Fruit fly (Drosophila melanogaster): ENCODE measurements around the gene CG5199.

Gene CG5199

DNA sequence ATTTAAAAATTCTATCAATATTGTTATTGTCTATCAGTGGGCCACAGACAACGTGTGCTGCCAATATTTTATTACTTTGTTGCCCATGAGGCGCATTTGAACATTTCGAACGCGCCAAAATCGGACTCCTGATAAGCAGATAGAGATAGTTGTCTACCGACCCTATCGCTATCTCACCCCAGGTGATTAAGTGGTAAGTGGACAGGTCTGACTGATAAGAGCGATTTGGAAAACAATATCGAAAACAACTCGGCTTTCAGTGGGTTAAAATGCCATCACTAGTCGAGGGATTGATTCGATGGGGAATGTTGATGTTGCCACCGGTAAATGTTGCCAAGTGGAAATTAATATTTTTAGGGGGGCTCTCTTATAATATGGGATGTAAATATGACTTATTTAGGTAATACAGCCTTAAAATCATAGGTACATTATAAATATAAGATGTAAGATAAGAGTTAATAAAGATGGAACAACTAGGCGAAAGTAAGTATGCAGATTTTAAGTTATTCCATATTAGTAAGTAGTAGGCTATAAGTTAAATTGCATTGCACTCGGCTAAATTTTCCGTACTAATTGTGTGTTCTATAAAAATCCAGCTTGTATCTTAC, 39.0 kb upstream of the CG5199 start, which contains the start of gene ND-39 (continued):
- TF ChIP-seq Bgb (GFP tag; IDR thresholded peaks at IDR 0.05; ENCODE audit: partially characterized antibody) (0 out of 2 replicates have a peak, but pooled peaks have one; percentile 12), cg (GFP tag; optimal IDR thresholded peaks at IDR 0.05) (no peak), CG33213 (GFP tag; optimal IDR thresholded peaks at IDR 0.05) (no peak), CG4282 (GFP tag; optimal IDR thresholded peaks at IDR 0.05) (no peak), E2f1 (GFP tag; IDR thresholded peaks at IDR 0.05) (no peak), CG10321 (GFP tag; IDR thresholded peaks at IDR 0.05) (peak; percentile 82), tna (GFP tag; IDR thresholded peaks at IDR 0.05; ENCODE audit: partially characterized antibody) (no peak), CG2199 (GFP tag; IDR thresholded peaks at IDR 0.05) (peak; percentile 90), row (GFP tag; IDR thresholded peaks at IDR 0.05) (peak; percentile 34; the same call in 1 of the 3 replicates), CG4820 (GFP tag; optimal IDR thresholded peaks at IDR 0.05) (no peak), CG2678 (tag; optimal IDR thresholded peaks at IDR 0.05) (no peak), unc-4 (GFP tag; IDR thresholded peaks at IDR 0.05; ENCODE audit: partially characterized antibody) (peak; percentile 35; the same call in 1 of the 2 replicates), ems (GFP tag; optimal IDR thresholded peaks at IDR 0.05) (no peak), jumu (GFP tag; optimal IDR thresholded peaks at IDR 0.05) (no peak), E2f2 (GFP tag; IDR thresholded peaks at IDR 0.05) (peak; percentile 63), stc (GFP tag; IDR thresholded peaks at IDR 0.05) (no peak), sr (GFP tag; IDR thresholded peaks at IDR 0.05) (no peak), Hmr (GFP tag; optimal IDR thresholded peaks at IDR 0.05) (peak; percentile 5), nau (GFP tag; optimal IDR thresholded peaks at IDR 0.05) (no peak), psq (GFP tag; optimal IDR thresholded peaks at IDR 0.05) (no peak), Dek (tag; optimal IDR thresholded peaks at IDR 0.05) (no peak), HmgZ (tag; optimal IDR thresholded peaks at IDR 0.05) (peak; percentile 24), emc (GFP tag; optimal IDR thresholded peaks at IDR 0.05) (no peak), CG2129 (GFP tag; IDR thresholded peaks at IDR 0.05; ENCODE audit: partially characterized antibody) (no peak), CG10979 (tag; optimal IDR thresholded peaks at IDR 0.05) (no peak), pzg (GFP tag; optimal IDR thresholded peaks at IDR 0.05) (peak; percentile 53), CG13287 (GFP tag; IDR thresholded peaks at IDR 0.05; ENCODE audit: partially characterized antibody) (peak; percentile 54), Sry-δ (GFP tag; optimal IDR thresholded peaks at IDR 0.05) (peak; percentile 84), ind (GFP tag; optimal IDR thresholded peaks at IDR 0.05) (no peak), Gsc (GFP tag; IDR thresholded peaks at IDR 0.05) (no peak), fu2 (GFP tag; optimal IDR thresholded peaks at IDR 0.05) (no peak), fd3F (GFP tag; optimal IDR thresholded peaks at IDR 0.05) (no peak), Dll (GFP tag; IDR thresholded peaks at IDR 0.05; ENCODE audit: partially characterized antibody) (0 out of 4 replicates have a peak, but pooled peaks have one; percentile 10), bbx (GFP tag; IDR thresholded peaks at IDR 0.05; ENCODE audit: partially characterized antibody) (peak; percentile 36; the same call in 1 of the 2 replicates), kay (GFP tag; optimal IDR thresholded peaks at IDR 0.05) (no peak), tin (GFP tag; optimal IDR thresholded peaks at IDR 0.05) (no peak), Tbp (GFP tag; optimal IDR thresholded peaks at IDR 0.05) (no peak), dmrt99B (tag; optimal IDR thresholded peaks at IDR 0.05) (no peak), ara (GFP tag; IDR thresholded peaks at IDR 0.05) (no peak), mirr (GFP tag; optimal IDR thresholded peaks at IDR 0.05) (peak; percentile 31), disco-r (GFP tag; optimal IDR thresholded peaks at IDR 0.05) (no peak), btn (GFP tag; optimal IDR thresholded peaks at IDR 0.05) (no peak), grn (GFP tag; optimal IDR thresholded peaks at IDR 0.05) (peak; percentile 94), CG1603 (tag; optimal IDR thresholded peaks at IDR 0.05) (peak; percentile 1), sug (tag; optimal IDR thresholded peaks at IDR 0.05) (peak; percentile 63), fd96Cb (tag; optimal IDR thresholded peaks at IDR 0.05) (no peak), CG34376 (GFP tag; optimal IDR thresholded peaks at IDR 0.05) (peak; percentile 35), CG16779 (GFP tag; IDR thresholded peaks at IDR 0.05) (no peak), CG10543 (GFP tag; optimal IDR thresholded peaks at IDR 0.05) (no peak), CG13296 (GFP tag; optimal IDR thresholded peaks at IDR 0.05) (no peak)
